Worm (Caenorhabditis elegans): Measurements from ENCODE around the gene K02A6.3.

DNA sequence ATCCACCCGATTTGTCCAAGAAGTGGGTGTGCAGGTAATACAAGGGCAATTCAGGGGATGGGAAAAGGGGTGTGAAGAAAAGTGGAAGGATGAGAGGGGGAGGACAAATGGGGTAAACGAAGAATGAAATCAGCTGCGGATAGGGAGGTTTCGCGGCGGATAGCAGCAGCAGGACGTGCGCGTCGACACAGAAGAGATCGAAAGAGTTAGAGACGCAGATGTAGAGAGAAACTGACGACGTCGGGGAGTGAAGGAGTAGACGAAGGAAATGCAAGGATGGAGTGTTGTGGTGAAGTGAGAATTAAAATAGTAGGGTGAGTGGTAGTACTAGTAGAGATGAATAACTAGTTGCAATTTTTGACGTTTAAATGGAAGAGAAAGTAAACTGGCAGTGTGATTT, 20.6 kb upstream of the K02A6.3 start, which contains the start of gene M60.6:
- no peak for TF ChIP-seq unc-62 (GFP tag; optimal IDR thresholded peaks at IDR 0.05)
- no peak for TF ChIP-seq ztf-11 (tag; optimal IDR thresholded peaks at IDR 0.05)
- TF ChIP-seq nhr-76 (tag; optimal IDR thresholded peaks at IDR 0.05): no peak
- no peak for TF ChIP-seq egl-27 (tag; optimal IDR thresholded peaks at IDR 0.05)
- no peak for TF ChIP-seq ceh-82 (tag; optimal IDR thresholded peaks at IDR 0.05)
- TF ChIP-seq lsy-12 (tag; optimal IDR thresholded peaks at IDR 0.05): no peak
- TF ChIP-seq skn-1 (tag; optimal IDR thresholded peaks at IDR 0.05): no peak
- TF ChIP-seq mml-1 (tag; optimal IDR thresholded peaks at IDR 0.05): no peak
- peak; percentile 34 for TF ChIP-seq snpc-4 (tag; optimal IDR thresholded peaks at IDR 0.05)
